Worm (Caenorhabditis elegans) whole organism, L1 larva: ENCODE results near the gene prmt-5.

ENCODE experiments used
- C04F5.9 ChIP-seq: sonication (generic microtip); optimal IDR thresholded peaks from 2 replicates; lab custom pipeline; 2016; ENCODE audit warnings: missing genetic modification characterization, missing compliant biosample characterization
- Y116A8C.19 ChIP-seq: sonication (generic microtip); optimal IDR thresholded peaks from 2 replicates; lab custom pipeline; 2016; ENCODE audit warnings: missing compliant biosample characterization, missing genetic modification characterization, borderline replicate concordance
- aha-1 ChIP-seq: fragments of 150-350 bp; optimal IDR thresholded peaks from 2 replicates; lab custom pipeline; 2014; ENCODE audit warnings: missing biosample characterization, missing genetic modification characterization
- alr-1 ChIP-seq: fragments of 200-800 bp; sonication (Bioruptor generic); optimal IDR thresholded peaks from 2 replicates; lab custom pipeline; 2018; ENCODE audit warnings: borderline replicate concordance, mild to moderate bottlenecking, missing genetic modification characterization, missing compliant biosample characterization
- aly-2 ChIP-seq: fragments of 150-350 bp; optimal IDR thresholded peaks from 2 replicates; lab custom pipeline; 2014; ENCODE audit warnings: missing biosample characterization, missing genetic modification characterization
- ceh-63 ChIP-seq: fragments of 200-800 bp; sonication (Bioruptor generic); optimal IDR thresholded peaks from 2 replicates; lab custom pipeline; 2018; ENCODE audit warnings: mild to moderate bottlenecking, missing genetic modification characterization, missing compliant biosample characterization
- ceh-8 ChIP-seq: fragments of 200-800 bp; sonication (Bioruptor generic); optimal IDR thresholded peaks from 2 replicates; lab custom pipeline; 2018; ENCODE audit warnings: mild to moderate bottlenecking, missing genetic modification characterization, moderate library complexity, missing compliant biosample characterization
- dpl-1 ChIP-seq, 3 experiments: fragments of 150-350 bp in 2 of 3; sonication (generic microtip) in 1 of 3; optimal IDR thresholded peaks; 2 replicates each; lab custom pipeline; 2014 to 2017; ENCODE audit warnings: missing biosample characterization in 3 of 3, missing genetic modification characterization in 3 of 3, missing genetic modification reagents in 3 of 3
- dsc-1 ChIP-seq: sonication (generic microtip); optimal IDR thresholded peaks from 2 replicates; lab custom pipeline; 2016; ENCODE audit warnings: mild to moderate bottlenecking, missing genetic modification characterization, missing compliant biosample characterization
- efl-1 ChIP-seq, 4 experiments: fragments of 150-350 bp; optimal IDR thresholded peaks in 3 of 4; peaks in 1 of 4; 1 replicate in 1 of 4; 2 replicates in 3 of 4; lab custom pipeline; 2014; ENCODE audit warnings: missing biosample characterization in 2 of 4, missing genetic modification characterization in 2 of 4, missing genetic modification reagents in 2 of 4
- egl-27 ChIP-seq, 2 experiments: fragments of 150-350 bp in 1 of 2; sonication (generic microtip); optimal IDR thresholded peaks; 3 replicates each; lab custom pipeline; 2017 to 2018; ENCODE audit warnings: missing biosample characterization in 2 of 2, missing genetic modification characterization in 2 of 2, missing genetic modification reagents in 2 of 2
- elt-2 ChIP-seq: sonication (generic microtip); optimal IDR thresholded peaks from 2 replicates; lab custom pipeline; 2016; ENCODE audit warnings: missing genetic modification characterization, mild to moderate bottlenecking, inconsistent platforms, missing compliant biosample characterization, missing genetic modification reagents
- elt-3 ChIP-seq, 6 experiments: fragments of 150-350 bp in 1 of 6; sonication (generic microtip); optimal IDR thresholded peaks; 2 replicates each; lab custom pipeline; 2017 to 2018; ENCODE audit warnings: missing biosample characterization in 6 of 6, missing genetic modification characterization in 6 of 6, inconsistent platforms in 1 of 6
- ets-5 ChIP-seq: fragments of 200-800 bp; sonication (Bioruptor generic); IDR thresholded peaks from 2 replicates; pipeline ENCODE4 v1.3.6; 2022; ENCODE audit warnings: missing genetic modification characterization, missing compliant biosample characterization
- fkh-4 ChIP-seq: sonication (generic microtip); optimal IDR thresholded peaks from 2 replicates; lab custom pipeline; 2016; ENCODE audit warnings: missing compliant biosample characterization, missing genetic modification characterization, borderline replicate concordance
- fkh-8 ChIP-seq: sonication (generic microtip); optimal IDR thresholded peaks from 2 replicates; lab custom pipeline; 2016; ENCODE audit warnings: mild to moderate bottlenecking, missing genetic modification characterization, missing compliant biosample characterization
- fos-1 ChIP-seq: fragments of 150-350 bp; optimal IDR thresholded peaks from 2 replicates; lab custom pipeline; 2014; ENCODE audit warnings: missing biosample characterization, missing genetic modification characterization
- grh-1 ChIP-seq: fragments of 200-800 bp; sonication (Bioruptor generic); IDR thresholded peaks from 2 replicates; pipeline ENCODE4 v1.3.6; 2022; ENCODE audit warnings: missing genetic modification reagents, missing genetic modification characterization, missing compliant biosample characterization
- hlh-4 ChIP-seq: sonication (generic microtip); optimal IDR thresholded peaks from 2 replicates; lab custom pipeline; 2016; ENCODE audit warnings: mild to moderate bottlenecking, missing genetic modification characterization, missing compliant biosample characterization
- hpl-2 ChIP-seq: fragments of 150-350 bp; optimal IDR thresholded peaks from 2 replicates; lab custom pipeline; 2014; ENCODE audit warnings: missing biosample characterization, missing genetic modification reagents, missing genetic modification characterization
- jun-1 ChIP-seq: fragments of 150-350 bp; optimal IDR thresholded peaks from 2 replicates; lab custom pipeline; 2014; ENCODE audit warnings: missing biosample characterization, missing genetic modification reagents, missing genetic modification characterization
- lin-13 ChIP-seq: fragments of 150-350 bp; optimal IDR thresholded peaks from 2 replicates; lab custom pipeline; 2014; ENCODE audit warnings: missing biosample characterization, missing genetic modification reagents, missing genetic modification characterization
- lin-15B ChIP-seq: fragments of 150-350 bp; sonication (generic microtip); optimal IDR thresholded peaks from 3 replicates; lab custom pipeline; 2014; ENCODE audit warnings: missing biosample characterization, missing genetic modification characterization
- lin-35 ChIP-seq, 2 experiments: fragments of 150-350 bp; optimal IDR thresholded peaks; 2 replicates each; lab custom pipeline; 2014; ENCODE audit warnings: missing biosample characterization in 2 of 2, missing genetic modification characterization in 2 of 2, missing genetic modification reagents in 2 of 2
- lir-3 ChIP-seq: sonication (generic microtip); optimal IDR thresholded peaks from 2 replicates; lab custom pipeline; 2016; ENCODE audit warnings: mild to moderate bottlenecking, missing genetic modification characterization, moderate library complexity, missing compliant biosample characterization; ENCODE audit not compliant: poor library complexity
- lsy-2 ChIP-seq, 2 experiments: fragments of 150-350 bp; optimal IDR thresholded peaks; 2 replicates each; lab custom pipeline; 2014; ENCODE audit warnings: missing biosample characterization in 2 of 2, missing genetic modification characterization in 2 of 2
- mab-9 ChIP-seq: fragments of 200-800 bp; sonication (Bioruptor generic); IDR thresholded peaks from 2 replicates; pipeline ENCODE4 v1.3.6; 2022; ENCODE audit warnings: missing genetic modification reagents, missing genetic modification characterization, missing compliant biosample characterization
- mep-1 ChIP-seq: fragments of 150-350 bp; optimal IDR thresholded peaks from 2 replicates; lab custom pipeline; 2014; ENCODE audit warnings: missing biosample characterization, missing genetic modification characterization
- nhr-11 ChIP-seq: fragments of 150-350 bp; optimal IDR thresholded peaks from 2 replicates; lab custom pipeline; 2014; ENCODE audit warnings: missing biosample characterization, missing genetic modification characterization
- nhr-19 ChIP-seq: fragments of 200-800 bp; sonication (Bioruptor generic); conservative IDR thresholded peaks from 2 replicates; pipeline ENCODE4 v1.3.6; 2022; ENCODE audit warnings: missing genetic modification characterization, missing compliant biosample characterization
- nhr-20 ChIP-seq: sonication (generic microtip); optimal IDR thresholded peaks from 2 replicates; lab custom pipeline; 2016; ENCODE audit warnings: mild to moderate bottlenecking, missing genetic modification characterization, missing compliant biosample characterization
- nhr-237 ChIP-seq: fragments of 150-350 bp; optimal IDR thresholded peaks from 2 replicates; lab custom pipeline; 2014; ENCODE audit warnings: missing biosample characterization, missing genetic modification characterization
- nhr-28 ChIP-seq: fragments of 150-350 bp; optimal IDR thresholded peaks from 2 replicates; lab custom pipeline; 2014; ENCODE audit warnings: missing biosample characterization, missing genetic modification characterization
- nhr-47 ChIP-seq: sonication (generic microtip); optimal IDR thresholded peaks from 2 replicates; lab custom pipeline; 2016; ENCODE audit warnings: mild to moderate bottlenecking, missing genetic modification characterization, moderate library complexity, missing compliant biosample characterization
- nhr-71 ChIP-seq: sonication (generic microtip); optimal IDR thresholded peaks from 2 replicates; lab custom pipeline; 2016; ENCODE audit warnings: mild to moderate bottlenecking, missing genetic modification characterization, moderate library complexity, missing compliant biosample characterization
- nhr-77 ChIP-seq: fragments of 150-350 bp; optimal IDR thresholded peaks from 2 replicates; lab custom pipeline; 2014; ENCODE audit warnings: missing biosample characterization, missing genetic modification characterization
- nhr-84 ChIP-seq: sonication (generic microtip); optimal IDR thresholded peaks from 2 replicates; lab custom pipeline; 2017; ENCODE audit warnings: missing biosample characterization, missing genetic modification characterization
- nhr-90 ChIP-seq: sonication (generic microtip); optimal IDR thresholded peaks from 2 replicates; lab custom pipeline; 2016; ENCODE audit warnings: mild to moderate bottlenecking, missing genetic modification characterization, missing compliant biosample characterization; ENCODE audit not compliant: poor library complexity
- pqm-1 ChIP-seq: sonication (generic microtip); optimal IDR thresholded peaks from 3 replicates; lab custom pipeline; 2017; ENCODE audit warnings: missing biosample characterization, missing genetic modification characterization
- rnt-1 ChIP-seq: sonication (generic microtip); optimal IDR thresholded peaks from 2 replicates; lab custom pipeline; 2016; ENCODE audit warnings: mild to moderate bottlenecking, missing genetic modification characterization, moderate library complexity, missing compliant biosample characterization
- snu-23 ChIP-seq: sonication (generic microtip); optimal IDR thresholded peaks from 2 replicates; lab custom pipeline; 2016; ENCODE audit warnings: missing genetic modification characterization, missing compliant biosample characterization
- sox-4 ChIP-seq: sonication (generic microtip); optimal IDR thresholded peaks from 2 replicates; lab custom pipeline; 2016; ENCODE audit warnings: missing genetic modification characterization, missing compliant biosample characterization
- sptf-1 ChIP-seq: fragments of 150-350 bp; optimal IDR thresholded peaks from 2 replicates; lab custom pipeline; 2014; ENCODE audit warnings: missing biosample characterization, missing genetic modification characterization
- swsn-7 ChIP-seq: sonication (generic microtip); optimal IDR thresholded peaks from 2 replicates; lab custom pipeline; 2016; ENCODE audit warnings: missing genetic modification characterization, missing compliant biosample characterization
- tbx-2 ChIP-seq: sonication (generic microtip); optimal IDR thresholded peaks from 2 replicates; lab custom pipeline; 2016; ENCODE audit warnings: missing genetic modification characterization, missing compliant biosample characterization
- tlp-1 ChIP-seq: fragments of 150-350 bp; optimal IDR thresholded peaks from 2 replicates; lab custom pipeline; 2014; ENCODE audit warnings: missing biosample characterization, missing genetic modification characterization
- unc-130 ChIP-seq: fragments of 150-350 bp; optimal IDR thresholded peaks from 2 replicates; lab custom pipeline; 2017; ENCODE audit warnings: missing biosample characterization, missing genetic modification characterization, inconsistent platforms
- unc-62 ChIP-seq: fragments of 150-350 bp; optimal IDR thresholded peaks from 2 replicates; lab custom pipeline; 2014; ENCODE audit warnings: missing biosample characterization, missing genetic modification reagents, missing genetic modification characterization
- unc-86 ChIP-seq: sonication (generic microtip); optimal IDR thresholded peaks from 2 replicates; lab custom pipeline; 2016; ENCODE audit warnings: missing genetic modification characterization, missing compliant biosample characterization
- vab-15 ChIP-seq: sonication (generic microtip); optimal IDR thresholded peaks from 2 replicates; lab custom pipeline; 2017; ENCODE audit warnings: missing genotype, mild to moderate bottlenecking, missing genetic modification characterization, missing compliant biosample characterization
- xbp-1 ChIP-seq: sonication (generic microtip); optimal IDR thresholded peaks from 2 replicates; lab custom pipeline; 2016; ENCODE audit warnings: missing genetic modification characterization, missing compliant biosample characterization
- zag-1 ChIP-seq: fragments of 150-350 bp; optimal IDR thresholded peaks from 2 replicates; lab custom pipeline; 2014; ENCODE audit warnings: missing biosample characterization, missing genetic modification characterization
- ztf-11 ChIP-seq, 2 experiments: sonication (generic microtip); optimal IDR thresholded peaks; 2 replicates each; lab custom pipeline; 2016 to 2017; ENCODE audit warnings: missing genetic modification characterization in 2 of 2, missing biosample characterization in 1 of 2, missing compliant biosample characterization in 1 of 2

Gene prmt-5

DNA sequence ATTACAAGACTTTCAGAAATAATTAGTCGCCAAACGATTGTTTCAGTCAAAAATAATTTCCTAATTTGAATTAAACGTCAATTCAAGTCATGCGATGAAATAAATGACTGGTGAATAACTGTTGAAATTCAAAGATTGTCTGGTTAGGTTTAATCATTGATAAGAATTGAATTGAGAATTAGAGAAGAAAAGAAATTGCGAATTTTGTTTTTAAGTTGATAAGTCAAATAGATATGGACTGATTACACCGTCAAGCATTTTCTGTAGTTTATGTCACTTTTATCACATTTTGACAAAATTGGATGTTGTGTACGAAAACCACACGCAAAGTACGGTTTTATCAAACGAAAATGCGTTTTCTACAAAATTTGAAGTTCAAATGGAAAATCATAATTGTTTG lies 29.1 kb upstream of the prmt-5 start (continued):
- no peak for TF ChIP-seq sptf-1 (tag; lab: Kevin White, UChicago)
- TF ChIP-seq nhr-11 (tag; lab: Kevin White, UChicago): no peak
- TF ChIP-seq lir-3 (tag; lab: Kevin White, UChicago): peak; percentile 3
- no peak for TF ChIP-seq dsc-1
- TF ChIP-seq nhr-19: 0 out of 2 replicates have a peak, but pooled peaks have one; percentile 11
- TF ChIP-seq jun-1 (tag; lab: Kevin White, UChicago): peak; percentile 12
- no peak for TF ChIP-seq nhr-28 (tag; lab: Kevin White, UChicago)
- no peak for TF ChIP-seq nhr-237 (tag; lab: Kevin White, UChicago)
- no peak for TF ChIP-seq Y116A8C.19 (tag; lab: Kevin White, UChicago)
- no peak for TF ChIP-seq unc-62 (GFP tag; lab: Kevin White, UChicago)
- TF ChIP-seq elt-3 (tag; optimal IDR thresholded peaks at IDR 0.05; lab: Kevin White, UChicago): peak in 5 of 6 experiments; percentile 75 to 95 (median 83)
- TF ChIP-seq grh-1 (GFP tag; lab: Robert Waterston, UW): no peak
- no peak for TF ChIP-seq ceh-63 (GFP tag; lab: Kevin White, UChicago)
- no peak for TF ChIP-seq ztf-11 (tag; optimal IDR thresholded peaks at IDR 0.05; lab: Kevin White, UChicago)
- TF ChIP-seq mep-1 (tag; lab: Kevin White, UChicago): no peak
- TF ChIP-seq nhr-84: no peak
- no peak for TF ChIP-seq hlh-4 (tag; lab: Kevin White, UChicago)
- TF ChIP-seq pqm-1 (tag; lab: Kevin White, UChicago): peak; percentile 78
- TF ChIP-seq sox-4 (tag; lab: Kevin White, UChicago): no peak
- TF ChIP-seq hpl-2 (GFP tag; lab: Kevin White, UChicago): no peak
- TF ChIP-seq rnt-1 (tag; lab: Kevin White, UChicago): no peak
- no peak for TF ChIP-seq nhr-47 (tag; lab: Kevin White, UChicago)
- TF ChIP-seq zag-1 (tag; lab: Kevin White, UChicago): no peak
- TF ChIP-seq unc-86: no peak
- no peak for TF ChIP-seq dpl-1 (GFP tag; optimal IDR thresholded peaks at IDR 0.05; lab: Kevin White, UChicago)
- TF ChIP-seq elt-2 (tag; lab: Kevin White, UChicago): peak; percentile 93
- TF ChIP-seq nhr-90: peak; percentile 40
- TF ChIP-seq unc-130: no peak
- TF ChIP-seq vab-15 (tag; lab: Kevin White, UChicago): no peak
- no peak for TF ChIP-seq fkh-4
- TF ChIP-seq fos-1: no peak
- TF ChIP-seq C04F5.9 (tag; lab: Kevin White, UChicago): no peak
- TF ChIP-seq mab-9 (GFP tag; lab: Robert Waterston, UW): no peak
- TF ChIP-seq tbx-2 (tag; lab: Kevin White, UChicago): peak; percentile 4
- no peak for TF ChIP-seq swsn-7 (tag; lab: Kevin White, UChicago)
- TF ChIP-seq nhr-71 (tag; lab: Kevin White, UChicago): peak; percentile 50
- no peak for TF ChIP-seq egl-27 (tag; optimal IDR thresholded peaks at IDR 0.05; lab: Kevin White, UChicago)
- no peak for TF ChIP-seq lin-13
- TF ChIP-seq nhr-77 (tag; lab: Kevin White, UChicago): no peak
- TF ChIP-seq tlp-1 (tag; lab: Kevin White, UChicago): peak; percentile 40
- TF ChIP-seq aly-2: no peak
- TF ChIP-seq snu-23: peak; percentile 18
- TF ChIP-seq nhr-20 (tag; lab: Kevin White, UChicago): peak; percentile 73
- TF ChIP-seq alr-1 (tag; lab: Kevin White, UChicago): no peak
- peak in 1 of 2 experiments; percentile 35 for TF ChIP-seq lsy-2 (tag; optimal IDR thresholded peaks at IDR 0.05; lab: Kevin White, UChicago)
- no peak for TF ChIP-seq aha-1
- peak in 1 of 2 experiments; percentile 62 for TF ChIP-seq lin-35 (GFP tag; optimal IDR thresholded peaks at IDR 0.05; lab: Kevin White, UChicago)
- TF ChIP-seq ceh-8 (GFP tag; lab: Kevin White, UChicago): no peak
- TF ChIP-seq xbp-1 (tag; lab: Kevin White, UChicago): no peak
- no peak for TF ChIP-seq efl-1 (optimal IDR thresholded peaks at IDR 0.05; lab: Kevin White, UChicago)
- peak in 1 of 2 experiments; percentile 93 for TF ChIP-seq efl-1 (GFP tag; optimal IDR thresholded peaks at IDR 0.05 in 1 of 2; lab: Kevin White, UChicago)
- TF ChIP-seq fkh-8 (tag; lab: Kevin White, UChicago): no peak
- TF ChIP-seq ets-5 (GFP tag; lab: Robert Waterston, UW): no peak
- no peak for TF ChIP-seq lin-15B (tag; lab: Kevin White, UChicago)
